Fruit fly (Drosophila melanogaster) whole organism, embryonic: ENCODE data around the gene mthl9.

Experiments
- Atf3 ChIP-seq: fragments of 200-800 bp; sonication (Bioruptor generic); optimal IDR thresholded peaks from 3 replicates; lab custom pipeline; 2016; ENCODE audit warnings: missing biosample characterization, missing genetic modification characterization
- CG1024 ChIP-seq: fragments of 200-800 bp; sonication (Bioruptor generic); IDR thresholded peaks from 2 replicates; pipeline ENCODE4 v1.3.6; 2022; ENCODE audit warnings: missing biosample characterization, missing genetic modification characterization
- CG11085 ChIP-seq: fragments of 200-800 bp; sonication (Bioruptor generic); IDR thresholded peaks from 2 replicates; pipeline ENCODE4 v1.3.6; 2022; ENCODE audit warnings: missing biosample characterization, missing genetic modification characterization
- CG12219 ChIP-seq: fragments of 200-800 bp; sonication (Bioruptor generic); optimal IDR thresholded peaks from 3 replicates; lab custom pipeline; 2018; ENCODE audit warnings: missing biosample characterization, mild to moderate bottlenecking, missing genetic modification characterization
- CG12942 ChIP-seq: fragments of 200-800 bp; sonication (Bioruptor generic); optimal IDR thresholded peaks from 3 replicates; lab custom pipeline; 2016; ENCODE audit warnings: missing biosample characterization, missing genetic modification characterization
- CG14050 ChIP-seq: fragments of 200-800 bp; sonication (Bioruptor generic); IDR thresholded peaks from 3 replicates; pipeline ENCODE4 v1.3.6; 2022; ENCODE audit warnings: missing biosample characterization, missing genetic modification characterization
- CG14965 ChIP-seq: fragments of 200-800 bp; sonication (Bioruptor generic); optimal IDR thresholded peaks from 2 replicates; lab custom pipeline; 2016; ENCODE audit warnings: missing biosample characterization, missing genetic modification characterization, borderline replicate concordance
- CG1602 ChIP-seq: fragments of 200-800 bp; sonication (Bioruptor generic); optimal IDR thresholded peaks from 3 replicates; lab custom pipeline; 2016; ENCODE audit warnings: missing biosample characterization, missing genetic modification characterization
- CG17612 ChIP-seq: fragments of 200-800 bp; sonication (Bioruptor generic); IDR thresholded peaks from 2 replicates; pipeline ENCODE4 v1.3.6; 2022; ENCODE audit warnings: missing biosample characterization, missing genetic modification characterization
- CG18476 ChIP-seq: fragments of 200-800 bp; sonication (Bioruptor generic); optimal IDR thresholded peaks from 2 replicates; lab custom pipeline; 2016; ENCODE audit warnings: missing biosample characterization, mild to moderate bottlenecking, missing genetic modification characterization
- CG2202 ChIP-seq: fragments of 200-800 bp; sonication (Bioruptor generic); optimal IDR thresholded peaks from 2 replicates; lab custom pipeline; 2018; ENCODE audit warnings: missing biosample characterization, mild to moderate bottlenecking, missing genetic modification characterization
- CG2712 ChIP-seq: fragments of 200-800 bp; optimal IDR thresholded peaks from 3 replicates; lab custom pipeline; 2019; ENCODE audit warnings: missing biosample characterization, mild to moderate bottlenecking, missing genetic modification characterization, moderate library complexity
- CG31365 ChIP-seq: fragments of 200-800 bp; sonication (Bioruptor generic); optimal IDR thresholded peaks from 2 replicates; lab custom pipeline; 2018; ENCODE audit warnings: missing biosample characterization, mild to moderate bottlenecking, missing genetic modification characterization
- CG31441 ChIP-seq: fragments of 200-800 bp; sonication (Bioruptor generic); IDR thresholded peaks from 2 replicates; pipeline ENCODE4 v1.3.6; 2022; ENCODE audit warnings: missing biosample characterization, missing genetic modification characterization
- CG32772 ChIP-seq: fragments of 200-800 bp; sonication (Bioruptor generic); IDR thresholded peaks from 2 replicates; pipeline ENCODE4 v1.3.6; 2022; ENCODE audit warnings: missing biosample characterization, missing genetic modification characterization
- CG3838 ChIP-seq: fragments of 200-800 bp; sonication (Bioruptor generic); optimal IDR thresholded peaks from 3 replicates; lab custom pipeline; 2016; ENCODE audit warnings: missing biosample characterization, missing genetic modification characterization
- CG4282 ChIP-seq: fragments of 200-800 bp; sonication (Bioruptor generic); optimal IDR thresholded peaks from 2 replicates; lab custom pipeline; 2016; ENCODE audit warnings: missing biosample characterization, missing genetic modification characterization
- CG43689 ChIP-seq: fragments of 200-800 bp; sonication (Bioruptor generic); IDR thresholded peaks from 2 replicates; pipeline ENCODE4 v1.3.6; 2022; ENCODE audit warnings: missing biosample characterization, missing genetic modification characterization
- CG4424 ChIP-seq: fragments of 200-800 bp; sonication (Bioruptor generic); optimal IDR thresholded peaks from 3 replicates; lab custom pipeline; 2016; ENCODE audit warnings: missing biosample characterization, missing genetic modification characterization
- CG9609 ChIP-seq: fragments of 200-800 bp; sonication (Bioruptor generic); optimal IDR thresholded peaks from 3 replicates; lab custom pipeline; 2016; ENCODE audit warnings: missing biosample characterization, missing genetic modification characterization
- CkIIα-i1 ChIP-seq: fragments of 200-800 bp; sonication (Bioruptor generic); IDR thresholded peaks from 2 replicates; pipeline ENCODE4 v1.3.6; 2022; ENCODE audit warnings: missing biosample characterization, missing genetic modification characterization
- Dad ChIP-seq: fragments of 200-800 bp; sonication (Bioruptor generic); optimal IDR thresholded peaks from 3 replicates; lab custom pipeline; 2016; ENCODE audit warnings: missing biosample characterization, missing genetic modification characterization
- Dip2 ChIP-seq: fragments of 200-800 bp; sonication (Bioruptor generic); IDR thresholded peaks from 2 replicates; pipeline ENCODE4 v1.3.6; 2022; ENCODE audit warnings: missing biosample characterization, missing genetic modification characterization
- Dip3 ChIP-seq: fragments of 200-800 bp; sonication (Bioruptor generic); optimal IDR thresholded peaks from 3 replicates; lab custom pipeline; 2016; ENCODE audit warnings: missing biosample characterization, missing genetic modification characterization
- Dll ChIP-seq: fragments of 200-800 bp; sonication (Bioruptor generic); IDR thresholded peaks from 4 replicates; pipeline ENCODE4 v1.3.6; 2022; ENCODE audit warnings: missing biosample characterization, missing genetic modification characterization; ENCODE audit not compliant: partially characterized antibody
- GATAe ChIP-seq: fragments of 200-800 bp; sonication (Bioruptor generic); conservative IDR thresholded peaks from 2 replicates; pipeline ENCODE4 v1.3.6; 2022; ENCODE audit warnings: missing biosample characterization, missing genetic modification characterization
- Hmr ChIP-seq: fragments of 200-800 bp; sonication (Bioruptor generic); optimal IDR thresholded peaks from 3 replicates; lab custom pipeline; 2017; ENCODE audit warnings: mild to moderate bottlenecking, missing biosample characterization, missing genetic modification reagents, missing genetic modification characterization
- Hr78 ChIP-seq, 2 experiments: fragments of 200-800 bp in 1 of 2; fragments of >200 bp in 1 of 2; sonication (Bioruptor generic) in 1 of 2; optimal IDR thresholded peaks; 2 replicates each; lab custom pipeline; 2017 to 2019; ENCODE audit warnings: missing biosample characterization in 2 of 2, missing genetic modification characterization in 2 of 2, mild to moderate bottlenecking in 1 of 2, moderate library complexity in 1 of 2
- MBD-R2 ChIP-seq: fragments of 200-800 bp; sonication (Bioruptor generic); IDR thresholded peaks from 2 replicates; pipeline ENCODE4 v1.3.6; 2022; ENCODE audit warnings: missing biosample characterization, missing genetic modification characterization
- Ptx1 ChIP-seq: fragments of 200-800 bp; sonication (Bioruptor generic); IDR thresholded peaks from 2 replicates; pipeline ENCODE4 v1.3.6; 2022; ENCODE audit warnings: missing biosample characterization, missing genetic modification characterization
- Scr ChIP-seq: fragments of 200-800 bp; sonication (Bioruptor generic); IDR thresholded peaks from 2 replicates; pipeline ENCODE4 v1.3.6; 2022; ENCODE audit warnings: missing biosample characterization, missing genetic modification characterization; ENCODE audit not compliant: partially characterized antibody
- YL-1 ChIP-seq: fragments of 200-800 bp; sonication (Bioruptor generic); optimal IDR thresholded peaks from 3 replicates; lab custom pipeline; 2017; ENCODE audit warnings: missing biosample characterization, mild to moderate bottlenecking, missing genetic modification characterization
- aop ChIP-seq: fragments of 200-800 bp; sonication (Bioruptor generic); IDR thresholded peaks from 2 replicates; pipeline ENCODE4 v1.3.6; 2022; ENCODE audit warnings: missing biosample characterization, missing genetic modification characterization
- ap ChIP-seq: fragments of 200-800 bp; sonication (Bioruptor generic); IDR thresholded peaks from 2 replicates; pipeline ENCODE4 v1.3.6; 2022; ENCODE audit warnings: missing biosample characterization, missing genetic modification characterization
- ato ChIP-seq: fragments of 200-800 bp; sonication (Bioruptor generic); IDR thresholded peaks from 2 replicates; pipeline ENCODE4 v1.3.6; 2022; ENCODE audit warnings: missing biosample characterization, missing genetic modification characterization; ENCODE audit not compliant: partially characterized antibody
- bab2 ChIP-seq: fragments of 200-800 bp; sonication (Bioruptor generic); optimal IDR thresholded peaks from 2 replicates; lab custom pipeline; 2016; ENCODE audit warnings: missing biosample characterization, missing genetic modification characterization
- bowl ChIP-seq: fragments of 200-800 bp; sonication (Bioruptor generic); IDR thresholded peaks from 2 replicates; pipeline ENCODE4 v1.3.6; 2022; ENCODE audit warnings: missing biosample characterization, missing genetic modification characterization
- cas ChIP-seq: fragments of 200-800 bp; sonication (Bioruptor generic); IDR thresholded peaks from 2 replicates; pipeline ENCODE4 v1.3.6; 2022; ENCODE audit warnings: missing biosample characterization, missing genetic modification characterization
- da ChIP-seq: fragments of 200-800 bp; sonication (Bioruptor generic); optimal IDR thresholded peaks from 2 replicates; lab custom pipeline; 2016; ENCODE audit warnings: missing biosample characterization, missing genetic modification characterization
- dmrt11E ChIP-seq: fragments of 200-800 bp; sonication (Bioruptor generic); optimal IDR thresholded peaks from 3 replicates; lab custom pipeline; 2018; ENCODE audit warnings: missing biosample characterization, mild to moderate bottlenecking, missing genetic modification characterization, moderate library complexity
- ftz-f1 ChIP-seq: fragments of 200-800 bp; sonication (Bioruptor generic); optimal IDR thresholded peaks from 2 replicates; lab custom pipeline; 2016; ENCODE audit warnings: missing biosample characterization, missing genetic modification characterization
- fu2 ChIP-seq: fragments of 200-800 bp; sonication (Bioruptor generic); optimal IDR thresholded peaks from 2 replicates; lab custom pipeline; 2016; ENCODE audit warnings: missing biosample characterization, missing genetic modification characterization
- gem ChIP-seq: fragments of 200-800 bp; sonication (Bioruptor generic); optimal IDR thresholded peaks from 2 replicates; lab custom pipeline; 2019; ENCODE audit warnings: missing biosample characterization, mild to moderate bottlenecking, missing genetic modification characterization, moderate library complexity
- ham ChIP-seq: fragments of 200-800 bp; sonication (Bioruptor generic); IDR thresholded peaks from 2 replicates; pipeline ENCODE4 v1.3.6; 2022; ENCODE audit warnings: missing biosample characterization, missing genetic modification characterization
- jigr1 ChIP-seq: fragments of 200-800 bp; sonication (Bioruptor generic); IDR thresholded peaks from 3 replicates; pipeline ENCODE4 v1.3.6; 2022; ENCODE audit warnings: missing biosample characterization, missing genetic modification characterization
- maf-S ChIP-seq: fragments of 200-800 bp; sonication (Bioruptor generic); optimal IDR thresholded peaks from 2 replicates; lab custom pipeline; 2016; ENCODE audit warnings: missing biosample characterization, missing genetic modification characterization
- mirr ChIP-seq: fragments of 200-800 bp; sonication (Bioruptor generic); optimal IDR thresholded peaks from 3 replicates; lab custom pipeline; 2018; ENCODE audit warnings: missing biosample characterization, mild to moderate bottlenecking, missing genetic modification characterization
- nau ChIP-seq: fragments of 200-800 bp; sonication (Bioruptor generic); optimal IDR thresholded peaks from 3 replicates; lab custom pipeline; 2017; ENCODE audit warnings: missing biosample characterization, mild to moderate bottlenecking, missing genetic modification characterization, missing genetic modification reagents
- pnt ChIP-seq: fragments of 200-800 bp; sonication (Bioruptor generic); optimal IDR thresholded peaks from 3 replicates; lab custom pipeline; 2016; ENCODE audit warnings: missing biosample characterization, missing genetic modification characterization
- sim ChIP-seq: fragments of 200-800 bp; sonication (Bioruptor generic); IDR thresholded peaks from 2 replicates; pipeline ENCODE4 v1.3.6; 2022; ENCODE audit warnings: missing biosample characterization, missing genetic modification characterization
- ttk ChIP-seq: fragments of 200-800 bp; sonication (Bioruptor generic); IDR thresholded peaks from 2 replicates; pipeline ENCODE4 v2.1.2; 2022; ENCODE audit warnings: missing biosample characterization, missing genetic modification characterization
- yki ChIP-seq: fragments of >200 bp; optimal IDR thresholded peaks from 3 replicates; lab custom pipeline; 2018
- zf30C ChIP-seq: fragments of 200-800 bp; sonication (Bioruptor generic); optimal IDR thresholded peaks from 3 replicates; lab custom pipeline; 2018; ENCODE audit warnings: missing biosample characterization, mild to moderate bottlenecking, missing genetic modification characterization

Gene mthl9

DNA sequence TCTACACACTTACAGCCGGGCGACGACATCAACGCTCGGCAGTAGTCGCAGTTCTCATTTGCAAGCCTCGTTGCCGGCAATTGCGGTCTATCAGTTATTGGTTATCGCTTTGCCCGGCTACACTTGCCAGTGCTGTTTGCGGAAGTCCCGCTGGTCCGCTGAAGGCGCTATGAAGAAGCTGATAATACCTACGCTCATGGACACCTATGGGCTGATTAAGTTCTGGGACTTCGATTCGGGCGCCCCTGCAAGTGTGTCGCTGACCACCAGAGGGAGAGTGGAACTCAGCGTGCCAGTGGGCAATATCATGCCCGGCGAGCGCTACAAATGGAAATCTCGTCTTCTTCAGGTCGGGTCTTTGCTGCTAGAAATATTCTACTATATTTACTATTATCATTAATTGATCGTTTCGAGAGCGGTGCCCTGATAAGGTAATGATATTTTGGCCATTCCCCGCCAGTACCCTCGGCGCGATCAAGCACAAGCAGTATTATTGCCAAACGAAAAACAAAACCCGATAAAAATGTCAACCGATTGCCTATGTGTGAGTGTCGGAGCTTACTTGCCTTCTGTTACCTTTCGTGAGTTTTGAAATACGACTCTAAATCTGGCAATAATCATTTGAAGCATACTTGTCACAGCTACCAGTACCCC, 32.0 kb downstream of the mthl9 start (continued):
- TF ChIP-seq ap (GFP tag; lab: Robert Waterston, UW) = no peak
- no peak for TF ChIP-seq CG12942 (GFP tag; lab: Kevin White, UChicago)
- TF ChIP-seq CG11085 (GFP tag; lab: Robert Waterston, UW) = no peak
- no peak for TF ChIP-seq YL-1 (GFP tag; lab: Kevin White, UChicago)
- TF ChIP-seq CG43689 (GFP tag; lab: Robert Waterston, UW) = no peak
- no peak for TF ChIP-seq Ptx1
- TF ChIP-seq maf-S (GFP tag; lab: Kevin White, UChicago) = no peak
- TF ChIP-seq Hmr (GFP tag; lab: Kevin White, UChicago) = no peak
- no peak for TF ChIP-seq da
- no peak for TF ChIP-seq CG9609 (GFP tag; lab: Kevin White, UChicago)
- no peak for TF ChIP-seq Hr78 (GFP tag; optimal IDR thresholded peaks at IDR 0.05; lab: Kevin White, UChicago)
- TF ChIP-seq ato = no peak
- no peak for TF ChIP-seq CG18476
- no peak for TF ChIP-seq CG31365 (tag; lab: Kevin White, UChicago)
- no peak for TF ChIP-seq ham (GFP tag; lab: Robert Waterston, UW)
- no peak for TF ChIP-seq gem (tag; lab: Kevin White, UChicago)
- no peak for TF ChIP-seq pnt (GFP tag; lab: Kevin White, UChicago)
- no peak for TF ChIP-seq aop (GFP tag; lab: Robert Waterston, UW)
- TF ChIP-seq bab2 (GFP tag; lab: Kevin White, UChicago) = no peak
- TF ChIP-seq dmrt11E = no peak
- TF ChIP-seq CG1024 (GFP tag; lab: Robert Waterston, UW) = no peak
- TF ChIP-seq cas (GFP tag; lab: Robert Waterston, UW) = no peak
- TF ChIP-seq Dad (GFP tag; lab: Kevin White, UChicago) = no peak
- TF ChIP-seq CG3838 = no peak
- TF ChIP-seq fu2 (GFP tag; lab: Kevin White, UChicago) = no peak
- TF ChIP-seq CG4424 (GFP tag; lab: Kevin White, UChicago) = no peak
- TF ChIP-seq CkIIα-i1 (GFP tag; lab: Robert Waterston, UW) = no peak
- TF ChIP-seq ttk (GFP tag; lab: Robert Waterston, UW) = no peak
- peak; percentile 72 for TF ChIP-seq mirr (GFP tag; lab: Kevin White, UChicago)
- TF ChIP-seq CG12219 (GFP tag; lab: Kevin White, UChicago) = no peak
- TF ChIP-seq MBD-R2 (GFP tag; lab: Robert Waterston, UW) = no peak
- TF ChIP-seq Scr (GFP tag; lab: Robert Waterston, UW) = no peak
- no peak for TF ChIP-seq Atf3 (GFP tag; lab: Kevin White, UChicago)
- TF ChIP-seq CG17612 (GFP tag; lab: Robert Waterston, UW) = no peak
- no peak for TF ChIP-seq yki (lab: Kevin White, UChicago)
- no peak for TF ChIP-seq zf30C (GFP tag; lab: Kevin White, UChicago)
- no peak for TF ChIP-seq bowl (GFP tag; lab: Robert Waterston, UW)
- no peak for TF ChIP-seq CG4282 (GFP tag; lab: Kevin White, UChicago)
- TF ChIP-seq nau (GFP tag; lab: Kevin White, UChicago) = no peak
- TF ChIP-seq CG2712 (tag; lab: Kevin White, UChicago) = no peak
- TF ChIP-seq CG2202 (tag; lab: Kevin White, UChicago) = no peak
- TF ChIP-seq CG31441 = no peak
- no peak for TF ChIP-seq CG1602 (GFP tag; lab: Kevin White, UChicago)
- no peak for TF ChIP-seq Dll (GFP tag; lab: Robert Waterston, UW)
- peak; percentile 30 for TF ChIP-seq GATAe (GFP tag; lab: Robert Waterston, UW)
- TF ChIP-seq sim (GFP tag; lab: Robert Waterston, UW) = no peak
- TF ChIP-seq Dip2 (GFP tag; lab: Robert Waterston, UW) = no peak
- peak; percentile 58 for TF ChIP-seq ftz-f1 (GFP tag; lab: Kevin White, UChicago)
- no peak for TF ChIP-seq Dip3
- no peak for TF ChIP-seq CG32772
- no peak for TF ChIP-seq jigr1 (GFP tag; lab: Robert Waterston, UW)
- TF ChIP-seq CG14965 = no peak
- no peak for TF ChIP-seq CG14050 (GFP tag; lab: Robert Waterston, UW)
